Worm (Caenorhabditis elegans): ENCODE results near the gene srh-289.
A peak's percentile ranks its signal among the peaks of the same experiment; 100 is the strongest.

ce11 chrV:17818567-17818966, 24.7 kb upstream of the srh-289 start, which contains the start of gene srh-298:
- TF ChIP-seq fos-1 (tag; optimal IDR thresholded peaks at IDR 0.05): no peak
- no peak for TF ChIP-seq lin-39 (tag; optimal IDR thresholded peaks at IDR 0.05)
- TF ChIP-seq daf-16 (GFP tag; optimal IDR thresholded peaks at IDR 0.05): no peak
- no peak for TF ChIP-seq daf-16 (tag; optimal IDR thresholded peaks at IDR 0.05)
- no peak for TF ChIP-seq nhr-28 (tag; optimal IDR thresholded peaks at IDR 0.05)
- no peak for TF ChIP-seq ces-1 (GFP tag; optimal IDR thresholded peaks at IDR 0.05)
- no peak for TF ChIP-seq dmd-6 (GFP tag; IDR thresholded peaks at IDR 0.05)
- no peak for TF ChIP-seq snpc-4 (tag; optimal IDR thresholded peaks at IDR 0.05)
- TF ChIP-seq nhr-48 (tag; optimal IDR thresholded peaks at IDR 0.05): no peak
- TF ChIP-seq nhr-77 (tag; optimal IDR thresholded peaks at IDR 0.05): no peak
- TF ChIP-seq lsy-2 (tag; optimal IDR thresholded peaks at IDR 0.05): no peak
- no peak for TF ChIP-seq mdl-1 (tag; optimal IDR thresholded peaks at IDR 0.05)
- TF ChIP-seq unc-62 (GFP tag; optimal IDR thresholded peaks at IDR 0.05 in 1 of 2): peak in 1 of 2 experiments; percentile 26
- no peak for TF ChIP-seq unc-62 (tag; optimal IDR thresholded peaks at IDR 0.05)
- no peak for TF ChIP-seq aha-1 (tag)

All from whole organism, L4 larva.